Worm (Caenorhabditis elegans) whole organism, midembryonic: ENCODE measurements around the gene let-711.

Source experiments
- T22C8.4 ChIP-seq: fragments of 200-800 bp; sonication (Bioruptor generic); IDR thresholded peaks from 2 replicates; pipeline ENCODE4 v1.3.6; 2022; ENCODE audit warnings: missing genetic modification characterization, missing compliant biosample characterization
- cog-1 ChIP-seq: sonication (generic microtip); optimal IDR thresholded peaks from 2 replicates; lab custom pipeline; 2016; ENCODE audit warnings: missing genetic modification characterization, missing compliant biosample characterization
- flt-1 ChIP-seq: fragments of 200-800 bp; sonication (Bioruptor generic); IDR thresholded peaks from 2 replicates; pipeline ENCODE4 v1.3.6; 2022; ENCODE audit warnings: missing genetic modification characterization, missing compliant biosample characterization
- klf-2 ChIP-seq: fragments of 200-800 bp; sonication (Bioruptor generic); conservative IDR thresholded peaks from 2 replicates; pipeline ENCODE4 v1.3.6; 2022; ENCODE audit warnings: missing genetic modification reagents, missing genetic modification characterization, missing compliant biosample characterization
- med-1 ChIP-seq: sonication (generic microtip); optimal IDR thresholded peaks from 2 replicates; lab custom pipeline; 2017; ENCODE audit warnings: missing genetic modification characterization, mild to moderate bottlenecking, missing compliant biosample characterization, antibody characterized with exemption, missing genetic modification reagents; ENCODE audit not compliant: insufficient read depth
- ref-1 ChIP-seq: fragments of 200-800 bp; sonication (Bioruptor generic); conservative IDR thresholded peaks from 2 replicates; pipeline ENCODE4 v1.3.6; 2022; ENCODE audit warnings: missing genetic modification reagents, missing genetic modification characterization, missing compliant biosample characterization
- tab-1 ChIP-seq: fragments of 200-800 bp; sonication (Bioruptor generic); IDR thresholded peaks from 2 replicates; pipeline ENCODE4 v1.3.6; 2022; ENCODE audit warnings: missing genetic modification characterization, missing compliant biosample characterization
- ztf-23 ChIP-seq: fragments of 200-800 bp; sonication (Bioruptor generic); IDR thresholded peaks from 2 replicates; pipeline ENCODE4 v1.3.6; 2022; ENCODE audit warnings: missing genetic modification reagents, missing genetic modification characterization, missing compliant biosample characterization
- ztf-29 ChIP-seq: fragments of 200-800 bp; sonication (Bioruptor generic); IDR thresholded peaks from 2 replicates; pipeline ENCODE4 v1.3.6; 2022; ENCODE audit warnings: missing genetic modification reagents, missing genetic modification characterization, missing compliant biosample characterization

let-711 gene

DNA sequence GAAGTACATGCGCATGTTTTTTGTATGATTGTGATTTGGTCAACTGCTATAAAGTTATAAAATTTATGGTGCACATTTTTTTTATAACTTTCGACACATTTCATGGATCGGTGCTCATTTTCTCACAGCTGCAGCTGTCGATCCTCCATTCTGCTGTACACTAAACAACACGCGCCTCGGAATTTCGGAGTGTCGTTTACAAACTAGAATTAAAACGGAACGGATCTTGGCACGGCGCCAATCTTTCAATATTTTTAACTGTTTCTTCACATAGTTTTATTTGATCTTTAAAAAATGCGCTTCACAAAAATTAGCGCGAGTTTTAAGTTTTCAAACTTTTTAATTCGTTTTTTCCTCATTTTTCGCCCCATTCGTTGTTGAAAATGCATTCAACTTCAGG lies at the start of gene let-711:
TSS of gene let-711 (plus strand) at position 337 of the 400 bp plus-strand sequence.
- no peak for TF ChIP-seq ref-1 (GFP tag; lab: Robert Waterston, UW)
- no peak for TF ChIP-seq med-1 (GFP tag; lab: Kevin White, UChicago)
- no peak for TF ChIP-seq ztf-23 (GFP tag; lab: Robert Waterston, UW)
- TF ChIP-seq flt-1 (GFP tag; lab: Robert Waterston, UW), result no peak
- no peak for TF ChIP-seq klf-2 (GFP tag; lab: Robert Waterston, UW)
- TF ChIP-seq tab-1 (GFP tag; lab: Robert Waterston, UW), result no peak
- no peak for TF ChIP-seq T22C8.4 (GFP tag; lab: Robert Waterston, UW)
- no peak for TF ChIP-seq cog-1
- no peak for TF ChIP-seq ztf-29 (GFP tag; lab: Robert Waterston, UW)

DNA sequence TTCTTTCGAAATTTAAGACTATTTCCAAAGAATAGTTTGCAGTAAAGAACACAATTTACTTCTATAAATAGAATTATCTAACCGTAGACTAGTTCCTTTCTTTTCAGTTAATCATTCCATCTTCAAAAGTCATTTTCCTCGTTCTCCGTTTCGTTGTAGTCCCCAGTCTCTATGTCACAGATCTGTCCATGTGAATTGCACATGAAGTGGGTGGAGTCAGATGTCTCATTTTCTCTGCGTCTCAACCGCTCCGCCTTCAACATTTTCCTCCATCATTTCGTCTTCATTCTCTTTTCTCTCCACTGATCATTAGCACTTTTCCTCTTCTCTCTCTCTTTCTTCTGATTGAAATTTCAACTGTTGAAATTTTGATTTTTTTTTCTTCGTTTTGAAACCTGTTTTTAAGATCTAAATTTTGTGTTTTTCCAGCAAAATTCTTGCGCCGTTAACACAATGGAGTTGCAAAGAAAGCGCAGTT lies 48.9 kb upstream of the let-711 start, which contains the start of gene T07E3.4:
TSS of gene T07E3.4 (plus strand) at position 428 of the 478 bp plus-strand sequence.
- TF ChIP-seq klf-2 (GFP tag; lab: Robert Waterston, UW) (no peak), T22C8.4 (GFP tag; lab: Robert Waterston, UW) (no peak), ref-1 (GFP tag; lab: Robert Waterston, UW) (no peak), med-1 (GFP tag; lab: Kevin White, UChicago) (no peak), tab-1 (GFP tag; lab: Robert Waterston, UW) (no peak), ztf-29 (GFP tag; lab: Robert Waterston, UW) (no peak), cog-1 (no peak), ztf-23 (GFP tag; lab: Robert Waterston, UW) (no peak), flt-1 (GFP tag; lab: Robert Waterston, UW) (no peak)

DNA sequence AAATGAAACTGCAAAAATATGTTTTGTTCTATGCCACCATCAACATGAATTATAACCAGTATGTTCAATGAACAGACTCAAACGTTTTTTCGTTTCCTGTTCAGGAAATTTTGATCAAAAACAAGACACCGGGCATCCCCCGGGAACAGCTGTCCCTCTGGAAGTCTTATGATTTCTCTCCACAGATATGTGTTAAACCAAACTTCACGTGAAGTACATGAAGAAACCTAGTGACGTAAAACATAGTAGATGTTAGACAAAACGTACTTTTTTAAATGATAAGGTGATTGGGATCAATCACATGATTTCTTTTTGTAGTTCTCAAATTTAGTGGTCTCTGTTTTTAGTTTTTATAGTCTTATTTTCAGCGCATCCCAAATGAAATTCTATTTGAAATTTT lies 48.0 kb upstream of the let-711 start:
- TF ChIP-seq cog-1 (no peak), flt-1 (GFP tag; lab: Robert Waterston, UW) (no peak), ref-1 (GFP tag; lab: Robert Waterston, UW) (no peak), ztf-23 (GFP tag; lab: Robert Waterston, UW) (no peak), klf-2 (GFP tag; lab: Robert Waterston, UW) (no peak), T22C8.4 (GFP tag; lab: Robert Waterston, UW) (no peak), med-1 (GFP tag; lab: Kevin White, UChicago) (no peak), ztf-29 (GFP tag; lab: Robert Waterston, UW) (no peak), tab-1 (GFP tag; lab: Robert Waterston, UW) (no peak)

DNA sequence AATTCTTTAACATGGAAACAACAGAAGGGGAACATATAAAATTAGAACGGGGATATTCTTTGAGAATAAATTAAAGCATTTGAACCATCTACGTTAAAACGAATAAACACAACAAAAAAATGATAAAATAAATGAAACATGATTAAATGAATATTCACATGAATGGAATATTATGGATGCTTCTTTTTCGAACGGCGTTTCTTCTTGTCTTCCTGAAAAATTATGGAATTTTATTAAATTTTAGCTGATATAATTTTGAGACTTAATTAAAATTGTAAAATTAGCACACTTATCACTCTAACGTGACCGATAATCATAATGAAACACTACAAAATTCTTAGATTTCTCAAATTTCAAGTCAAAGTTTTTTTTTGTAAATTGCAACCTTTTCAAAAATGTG lies 45.9 kb upstream of the let-711 start:
- TF ChIP-seq klf-2 (GFP tag; lab: Robert Waterston, UW) (no peak), ztf-29 (GFP tag; lab: Robert Waterston, UW) (no peak)

DNA sequence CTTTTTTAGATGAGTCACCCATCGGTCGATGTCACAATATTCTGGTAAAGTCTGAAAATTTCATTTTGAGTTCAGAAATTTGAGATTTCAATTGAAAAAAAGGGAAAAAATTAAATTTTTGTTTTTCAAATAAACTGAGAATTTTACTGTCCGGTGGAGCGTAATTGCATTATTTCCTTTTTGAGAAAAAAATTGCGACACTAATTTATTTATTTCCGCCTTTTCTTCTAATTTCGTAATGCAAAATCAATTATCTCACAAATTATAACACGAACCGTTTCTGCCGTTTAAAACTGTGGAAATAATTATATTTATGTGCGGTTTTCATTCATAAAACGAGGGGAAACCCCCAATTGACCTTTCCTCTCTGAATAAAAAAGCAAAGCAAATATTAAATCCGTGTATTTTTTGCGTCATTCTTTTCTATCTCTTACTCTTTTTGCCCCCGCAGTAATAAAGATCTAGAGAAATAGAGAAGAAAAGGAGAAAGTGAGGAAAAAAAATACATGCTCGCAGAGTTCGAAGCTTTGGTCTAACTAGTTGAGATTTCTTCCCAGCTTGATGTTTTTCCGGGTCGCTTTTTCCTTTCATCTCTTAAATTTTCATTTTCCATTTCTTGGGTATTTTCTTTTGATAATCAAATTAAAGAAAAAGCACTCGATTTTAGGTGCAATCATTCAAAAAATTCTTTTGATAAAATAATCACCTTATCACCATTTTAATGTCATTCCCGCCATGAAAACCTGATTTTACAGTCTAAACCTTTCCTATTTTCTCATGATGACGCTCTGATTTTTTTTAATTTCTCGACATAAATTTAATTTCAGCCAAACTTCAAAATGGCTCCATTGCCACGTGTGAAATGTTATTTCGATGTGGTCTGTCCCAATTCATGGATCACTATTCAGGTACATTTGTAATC lies 43.2 kb upstream of the let-711 start, which contains the start of the genes brc-2 and T07E3.3:
TSS of gene brc-2 (minus strand) at position 51 of the 922 bp plus-strand sequence.
TSS of gene T07E3.3 (plus strand) at position 822 of the 922 bp plus-strand sequence.
- TF ChIP-seq flt-1 (GFP tag; lab: Robert Waterston, UW), result no peak
- TF ChIP-seq T22C8.4 (GFP tag; lab: Robert Waterston, UW), result no peak
- TF ChIP-seq ztf-23 (GFP tag; lab: Robert Waterston, UW), result no peak
- no peak for TF ChIP-seq tab-1 (GFP tag; lab: Robert Waterston, UW)
- no peak for TF ChIP-seq ref-1 (GFP tag; lab: Robert Waterston, UW)
- TF ChIP-seq klf-2 (GFP tag; lab: Robert Waterston, UW), result no peak
- TF ChIP-seq ztf-29 (GFP tag; lab: Robert Waterston, UW), result no peak
- TF ChIP-seq cog-1, result no peak
- TF ChIP-seq med-1 (GFP tag; lab: Kevin White, UChicago), result no peak

DNA sequence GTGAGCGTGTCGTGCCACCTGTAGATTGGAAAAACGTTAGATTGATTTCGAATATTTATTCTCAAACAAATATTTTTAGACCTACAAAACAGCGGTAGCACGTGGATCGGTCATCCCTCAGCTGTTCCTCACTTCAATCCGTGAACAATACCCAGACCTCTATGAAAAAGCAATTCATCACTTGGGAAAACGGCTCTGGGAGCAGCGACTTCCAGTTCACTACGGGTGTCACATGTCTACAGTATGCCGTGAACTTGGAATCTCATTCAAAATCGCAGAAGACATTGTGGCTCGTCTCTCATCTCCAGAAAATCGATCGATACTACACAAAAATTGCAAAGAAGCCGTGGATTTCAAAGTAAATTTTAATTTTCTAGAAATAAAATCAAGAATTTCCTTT lies 42.0 kb upstream of the let-711 start:
- TF ChIP-seq flt-1 (GFP tag; lab: Robert Waterston, UW), result no peak
- no peak for TF ChIP-seq klf-2 (GFP tag; lab: Robert Waterston, UW)
- TF ChIP-seq ref-1 (GFP tag; lab: Robert Waterston, UW), result no peak
- TF ChIP-seq ztf-29 (GFP tag; lab: Robert Waterston, UW), result no peak
- TF ChIP-seq cog-1, result no peak
- no peak for TF ChIP-seq ztf-23 (GFP tag; lab: Robert Waterston, UW)
- no peak for TF ChIP-seq med-1 (GFP tag; lab: Kevin White, UChicago)
- TF ChIP-seq tab-1 (GFP tag; lab: Robert Waterston, UW), result no peak
- TF ChIP-seq T22C8.4 (GFP tag; lab: Robert Waterston, UW), result no peak

DNA sequence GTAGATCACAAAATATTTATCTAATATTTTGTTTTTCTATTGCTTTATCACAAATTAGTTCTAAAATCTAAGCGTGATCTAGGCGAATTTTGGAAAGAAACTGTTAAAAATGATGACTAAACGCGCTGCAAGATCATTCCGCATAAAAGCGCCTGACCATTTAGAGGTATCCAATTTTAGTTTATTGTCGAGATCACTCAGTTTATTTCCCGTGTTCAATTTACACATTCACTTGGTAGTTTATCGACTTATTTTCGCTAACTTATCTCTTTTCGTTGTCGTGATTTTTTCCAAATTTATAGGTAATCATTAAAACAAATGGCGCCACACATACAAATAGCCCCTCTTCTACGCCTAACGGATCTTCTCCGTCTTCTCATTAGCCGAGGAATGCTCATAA lies 40.1 kb upstream of the let-711 start, which contains the start of gene T07E3.2:
TSS of gene T07E3.2 (plus strand) at position 301 of the 400 bp plus-strand sequence.
- TF ChIP-seq med-1 (GFP tag; lab: Kevin White, UChicago) (no peak), ztf-29 (GFP tag; lab: Robert Waterston, UW) (no peak), T22C8.4 (GFP tag; lab: Robert Waterston, UW) (no peak), tab-1 (GFP tag; lab: Robert Waterston, UW) (no peak), cog-1 (no peak), flt-1 (GFP tag; lab: Robert Waterston, UW) (no peak), klf-2 (GFP tag; lab: Robert Waterston, UW) (no peak), ztf-23 (GFP tag; lab: Robert Waterston, UW) (no peak), ref-1 (GFP tag; lab: Robert Waterston, UW) (no peak)

DNA sequence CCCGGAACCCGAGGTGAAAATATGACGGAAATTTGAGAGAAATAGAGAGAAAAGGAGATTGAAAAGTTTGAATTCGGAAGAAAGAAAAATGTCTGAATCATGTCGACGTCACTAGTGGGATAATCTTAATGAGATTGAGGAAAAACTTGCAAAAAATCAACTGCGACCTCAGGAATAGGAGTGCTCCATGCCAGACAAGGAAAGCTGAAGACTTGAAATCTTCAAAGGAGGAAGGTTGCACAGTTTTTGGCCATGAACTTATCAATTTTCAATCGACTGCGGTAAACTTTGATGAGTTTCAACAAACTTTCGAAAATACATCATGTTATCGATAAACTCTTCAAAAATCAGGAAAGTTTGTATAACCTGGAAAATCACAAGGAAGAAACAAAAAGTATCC lies 34.1 kb upstream of the let-711 start, which contains the start of gene pdf-1:
TSS of gene pdf-1 (minus strand) at position 101 of the 400 bp plus-strand sequence.
- TF ChIP-seq ref-1 (GFP tag; lab: Robert Waterston, UW) (no peak), cog-1 (no peak), tab-1 (GFP tag; lab: Robert Waterston, UW) (no peak), ztf-23 (GFP tag; lab: Robert Waterston, UW) (no peak), klf-2 (GFP tag; lab: Robert Waterston, UW) (no peak), ztf-29 (GFP tag; lab: Robert Waterston, UW) (no peak), flt-1 (GFP tag; lab: Robert Waterston, UW) (no peak), T22C8.4 (GFP tag; lab: Robert Waterston, UW) (no peak), med-1 (GFP tag; lab: Kevin White, UChicago) (no peak)
